Worm (Caenorhabditis elegans) whole organism, midembryonic: ENCODE measurements around the gene try-12.

Source experiments
- T22C8.4 ChIP-seq: fragments of 200-800 bp; sonication (Bioruptor generic); IDR thresholded peaks from 2 replicates; pipeline ENCODE4 v1.3.6; 2022; ENCODE audit warnings: missing genetic modification characterization, missing compliant biosample characterization
- cog-1 ChIP-seq: sonication (generic microtip); optimal IDR thresholded peaks from 2 replicates; lab custom pipeline; 2016; ENCODE audit warnings: missing genetic modification characterization, missing compliant biosample characterization
- flt-1 ChIP-seq: fragments of 200-800 bp; sonication (Bioruptor generic); IDR thresholded peaks from 2 replicates; pipeline ENCODE4 v1.3.6; 2022; ENCODE audit warnings: missing genetic modification characterization, missing compliant biosample characterization
- klf-2 ChIP-seq: fragments of 200-800 bp; sonication (Bioruptor generic); conservative IDR thresholded peaks from 2 replicates; pipeline ENCODE4 v1.3.6; 2022; ENCODE audit warnings: missing genetic modification reagents, missing genetic modification characterization, missing compliant biosample characterization
- med-1 ChIP-seq: sonication (generic microtip); optimal IDR thresholded peaks from 2 replicates; lab custom pipeline; 2017; ENCODE audit warnings: missing genetic modification characterization, mild to moderate bottlenecking, missing compliant biosample characterization, antibody characterized with exemption, missing genetic modification reagents; ENCODE audit not compliant: insufficient read depth
- ref-1 ChIP-seq: fragments of 200-800 bp; sonication (Bioruptor generic); conservative IDR thresholded peaks from 2 replicates; pipeline ENCODE4 v1.3.6; 2022; ENCODE audit warnings: missing genetic modification reagents, missing genetic modification characterization, missing compliant biosample characterization
- tab-1 ChIP-seq: fragments of 200-800 bp; sonication (Bioruptor generic); IDR thresholded peaks from 2 replicates; pipeline ENCODE4 v1.3.6; 2022; ENCODE audit warnings: missing genetic modification characterization, missing compliant biosample characterization
- ztf-23 ChIP-seq: fragments of 200-800 bp; sonication (Bioruptor generic); IDR thresholded peaks from 2 replicates; pipeline ENCODE4 v1.3.6; 2022; ENCODE audit warnings: missing genetic modification reagents, missing genetic modification characterization, missing compliant biosample characterization
- ztf-29 ChIP-seq: fragments of 200-800 bp; sonication (Bioruptor generic); IDR thresholded peaks from 2 replicates; pipeline ENCODE4 v1.3.6; 2022; ENCODE audit warnings: missing genetic modification reagents, missing genetic modification characterization, missing compliant biosample characterization

Gene try-12

DNA sequence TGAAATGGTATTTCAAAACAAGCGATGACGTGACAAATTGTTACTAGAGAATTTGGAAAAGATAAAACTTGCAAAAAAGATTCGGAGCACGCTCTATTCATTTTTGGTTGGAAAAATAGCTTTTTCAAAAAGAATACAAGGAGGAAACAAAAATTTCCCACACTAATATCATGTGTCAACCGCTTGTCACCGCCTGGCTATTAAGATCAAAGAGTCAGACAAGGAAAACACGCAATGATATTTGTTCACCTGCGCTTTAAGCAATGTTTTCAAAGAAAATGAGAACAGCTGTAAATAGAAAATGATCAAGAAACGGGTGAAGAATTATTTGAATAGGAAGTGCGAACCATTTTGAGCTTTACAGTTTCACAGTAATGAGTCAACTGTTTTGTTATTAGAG lies 27.6 kb downstream of the try-12 start, which contains the start of gene srh-125:
TSS of gene srh-125 (minus strand) at position 101 of the 400 bp plus-strand sequence.
- TF ChIP-seq cog-1 (tag; lab: Kevin White, UChicago) (no peak), med-1 (GFP tag; lab: Kevin White, UChicago) (no peak), klf-2 (GFP tag; lab: Robert Waterston, UW) (no peak), ztf-23 (no peak), tab-1 (GFP tag; lab: Robert Waterston, UW) (no peak), ztf-29 (no peak), ref-1 (GFP tag; lab: Robert Waterston, UW) (no peak), flt-1 (GFP tag; lab: Robert Waterston, UW) (no peak), T22C8.4 (GFP tag; lab: Robert Waterston, UW) (no peak)

- TF ChIP-seq med-1 (GFP tag; lab: Kevin White, UChicago) (no peak), klf-2 (GFP tag; lab: Robert Waterston, UW) (no peak), cog-1 (tag; lab: Kevin White, UChicago) (no peak), ztf-23 (no peak), flt-1 (GFP tag; lab: Robert Waterston, UW) (no peak), ref-1 (GFP tag; lab: Robert Waterston, UW) (no peak), ztf-29 (no peak), tab-1 (GFP tag; lab: Robert Waterston, UW) (no peak), T22C8.4 (GFP tag; lab: Robert Waterston, UW) (no peak)
Measured at ce11 chrV:7478404-7478803, 29.3 kb downstream of the try-12 start, which contains the start of gene str-190. str-190 (minus strand) TSS chrV:7478504.

ce11 chrV:7480949-7481348 lies 31.8 kb downstream of the try-12 start, which contains the start of gene C18B10.6:
C18B10.6 (minus strand) TSS chrV:7481049.
- TF ChIP-seq T22C8.4 (GFP tag; lab: Robert Waterston, UW) (no peak), cog-1 (tag; lab: Kevin White, UChicago) (no peak), ztf-29 (no peak), tab-1 (GFP tag; lab: Robert Waterston, UW) (no peak), flt-1 (GFP tag; lab: Robert Waterston, UW) (no peak), klf-2 (GFP tag; lab: Robert Waterston, UW) (no peak), ref-1 (GFP tag; lab: Robert Waterston, UW) (no peak), med-1 (GFP tag; lab: Kevin White, UChicago) (no peak), ztf-23 (no peak)

- no peak for TF ChIP-seq tab-1 (GFP tag; lab: Robert Waterston, UW)
- TF ChIP-seq cog-1 (tag; lab: Kevin White, UChicago), result no peak
- no peak for TF ChIP-seq flt-1 (GFP tag; lab: Robert Waterston, UW)
- TF ChIP-seq ztf-29, result no peak
- TF ChIP-seq ztf-23, result no peak
- TF ChIP-seq T22C8.4 (GFP tag; lab: Robert Waterston, UW), result no peak
- no peak for TF ChIP-seq ref-1 (GFP tag; lab: Robert Waterston, UW)
- no peak for TF ChIP-seq klf-2 (GFP tag; lab: Robert Waterston, UW)
- no peak for TF ChIP-seq med-1 (GFP tag; lab: Kevin White, UChicago)
Measured at ce11 chrV:7485000-7485399, 35.8 kb downstream of the try-12 start, which contains the start of gene srbc-8. srbc-8 (minus strand) TSS chrV:7485100.

DNA sequence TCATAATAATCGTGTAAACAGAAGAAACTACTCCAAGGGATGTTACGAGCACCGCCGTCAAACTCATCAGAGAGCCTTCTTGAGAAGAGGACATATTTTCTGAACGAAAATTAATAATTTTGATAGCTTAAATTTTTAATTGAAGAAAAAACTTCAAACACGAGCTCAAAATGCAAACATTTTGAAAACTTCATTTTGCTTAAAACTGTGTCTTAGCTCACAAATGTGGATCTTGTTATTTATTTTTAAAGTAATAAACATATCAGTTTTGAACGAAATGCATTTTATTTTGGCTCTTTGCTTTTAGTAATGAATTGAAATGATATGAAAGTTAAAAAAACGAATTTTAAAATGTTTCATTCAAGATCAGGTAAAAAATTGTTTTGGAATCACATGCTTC lies 38.4 kb downstream of the try-12 start, which contains the start of gene srbc-7:
TSS of gene srbc-7 (minus strand) at position 101 of the 400 bp plus-strand sequence.
- TF ChIP-seq ztf-23 (no peak), med-1 (GFP tag; lab: Kevin White, UChicago) (no peak), klf-2 (GFP tag; lab: Robert Waterston, UW) (no peak), cog-1 (tag; lab: Kevin White, UChicago) (no peak), tab-1 (GFP tag; lab: Robert Waterston, UW) (no peak), flt-1 (GFP tag; lab: Robert Waterston, UW) (no peak), T22C8.4 (GFP tag; lab: Robert Waterston, UW) (no peak), ztf-29 (no peak)

DNA sequence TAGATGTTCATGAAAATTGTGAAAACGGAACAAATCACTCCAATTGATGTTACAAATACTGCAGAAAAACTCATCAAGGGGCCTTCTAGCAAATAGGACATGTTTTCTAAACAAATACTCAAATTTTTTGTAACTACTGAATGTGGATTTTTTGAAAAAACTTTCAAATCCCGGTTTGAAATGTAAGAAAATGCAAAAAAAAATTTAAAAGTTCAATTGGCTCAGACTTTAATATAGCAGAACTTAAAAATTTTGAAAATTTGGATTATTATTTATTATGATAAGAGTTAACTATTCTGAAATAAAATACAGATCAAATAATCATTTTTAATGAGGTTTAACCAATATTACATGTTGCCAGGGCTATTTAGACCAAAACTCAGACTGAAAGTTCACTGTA lies 41.2 kb downstream of the try-12 start, which contains the start of gene srbc-9:
TSS of gene srbc-9 (minus strand) at position 101 of the 400 bp plus-strand sequence.
- no peak for TF ChIP-seq ref-1 (GFP tag; lab: Robert Waterston, UW)
- no peak for TF ChIP-seq T22C8.4 (GFP tag; lab: Robert Waterston, UW)
- TF ChIP-seq ztf-29, result no peak
- TF ChIP-seq med-1 (GFP tag; lab: Kevin White, UChicago), result no peak

- TF ChIP-seq ztf-23 (no peak), flt-1 (GFP tag; lab: Robert Waterston, UW) (no peak), klf-2 (GFP tag; lab: Robert Waterston, UW) (no peak), ref-1 (GFP tag; lab: Robert Waterston, UW) (no peak), tab-1 (GFP tag; lab: Robert Waterston, UW) (no peak), ztf-29 (no peak), T22C8.4 (GFP tag; lab: Robert Waterston, UW) (no peak), cog-1 (tag; lab: Kevin White, UChicago) (no peak), med-1 (GFP tag; lab: Kevin White, UChicago) (no peak)
Measured at ce11 chrV:7492924-7493323, 43.8 kb downstream of the try-12 start, which contains the start of gene srbc-10. srbc-10 (minus strand) TSS chrV:7493024.

DNA sequence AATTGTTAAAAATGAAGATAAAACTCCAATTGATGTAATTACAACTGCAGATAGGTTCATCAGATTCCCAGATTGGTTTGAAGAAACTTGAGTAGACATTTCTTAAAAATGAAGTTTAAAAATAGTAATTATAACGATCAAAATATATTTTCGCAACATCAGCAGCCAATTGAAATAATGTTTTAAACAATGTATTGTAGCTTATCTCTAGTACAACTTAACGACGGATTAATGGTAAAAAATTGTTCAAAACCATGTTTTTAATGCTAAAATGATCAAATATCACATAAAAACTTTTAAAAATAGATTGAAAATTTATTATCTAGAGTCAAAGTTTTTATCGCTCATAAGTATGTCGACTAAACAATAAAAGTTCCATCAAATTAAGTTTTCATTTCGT lies 46.0 kb downstream of the try-12 start, which contains the start of gene srbc-11:
TSS of gene srbc-11 (minus strand) at position 101 of the 400 bp plus-strand sequence.
- TF ChIP-seq ztf-29, result no peak
- TF ChIP-seq ref-1 (GFP tag; lab: Robert Waterston, UW), result no peak
- no peak for TF ChIP-seq flt-1 (GFP tag; lab: Robert Waterston, UW)
- TF ChIP-seq ztf-23, result no peak
- TF ChIP-seq T22C8.4 (GFP tag; lab: Robert Waterston, UW), result no peak
- TF ChIP-seq cog-1 (tag; lab: Kevin White, UChicago), result no peak
- no peak for TF ChIP-seq tab-1 (GFP tag; lab: Robert Waterston, UW)
- no peak for TF ChIP-seq med-1 (GFP tag; lab: Kevin White, UChicago)
- TF ChIP-seq klf-2 (GFP tag; lab: Robert Waterston, UW), result no peak

DNA sequence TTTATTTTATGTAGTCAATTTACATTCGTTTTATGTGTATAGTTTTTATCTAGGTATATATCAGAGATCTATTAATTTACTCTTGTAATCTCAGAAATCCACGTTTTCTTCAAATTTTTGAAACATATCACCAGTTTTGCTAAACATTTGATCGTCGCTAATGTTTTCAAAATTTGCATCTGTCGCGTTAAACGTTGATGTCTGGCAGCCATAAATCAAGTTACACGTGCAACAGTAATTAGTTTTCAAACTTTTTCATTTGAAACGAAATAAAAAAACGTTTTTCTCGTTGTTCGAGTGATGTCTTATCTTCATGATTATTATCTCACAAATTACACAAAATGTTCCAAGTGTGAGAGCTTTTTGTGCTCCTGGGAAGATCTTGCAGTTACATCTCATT lies 48.3 kb downstream of the try-12 start, which contains the start of gene srh-79:
TSS of gene srh-79 (plus strand) at position 301 of the 400 bp plus-strand sequence.
- no peak for TF ChIP-seq ztf-29
- no peak for TF ChIP-seq T22C8.4 (GFP tag; lab: Robert Waterston, UW)
- TF ChIP-seq tab-1 (GFP tag; lab: Robert Waterston, UW), result no peak
- TF ChIP-seq klf-2 (GFP tag; lab: Robert Waterston, UW), result no peak
- no peak for TF ChIP-seq med-1 (GFP tag; lab: Kevin White, UChicago)
- TF ChIP-seq ref-1 (GFP tag; lab: Robert Waterston, UW), result no peak
- TF ChIP-seq ztf-23, result no peak
- TF ChIP-seq cog-1 (tag; lab: Kevin White, UChicago), result no peak
- TF ChIP-seq flt-1 (GFP tag; lab: Robert Waterston, UW), result no peak
